Worm (Caenorhabditis elegans) whole organism, young adult: ENCODE measurements around the gene C39E9.8.

Experiments
- B0019.2 ChIP-seq: fragments of 200-800 bp; sonication (Bioruptor generic); conservative IDR thresholded peaks from 2 replicates; pipeline ENCODE4 v1.3.6; 2022; ENCODE audit warnings: missing genetic modification reagents, missing genetic modification characterization, missing compliant biosample characterization
- B0336.3 ChIP-seq: fragments of 200-800 bp; sonication (Bioruptor generic); IDR thresholded peaks from 2 replicates; pipeline ENCODE4 v1.3.6; 2022; ENCODE audit warnings: missing genetic modification characterization, missing compliant biosample characterization
- C17E4.6 ChIP-seq: fragments of 200-800 bp; sonication (Bioruptor generic); IDR thresholded peaks from 2 replicates; pipeline ENCODE4 v1.3.6; 2022; ENCODE audit warnings: missing genetic modification reagents, missing genetic modification characterization, missing compliant biosample characterization
- F10E7.11 ChIP-seq: sonication (generic microtip); optimal IDR thresholded peaks from 2 replicates; lab custom pipeline; 2017; ENCODE audit warnings: mild to moderate bottlenecking, missing genetic modification characterization, moderate library complexity, missing compliant biosample characterization
- F23B12.7 ChIP-seq: sonication (generic microtip); optimal IDR thresholded peaks from 2 replicates; lab custom pipeline; 2017; ENCODE audit warnings: missing genetic modification characterization, mild to moderate bottlenecking, missing compliant biosample characterization, antibody characterized with exemption, moderate library complexity; ENCODE audit not compliant: insufficient read depth
- F33H1.4 ChIP-seq: fragments of 200-800 bp; sonication (Bioruptor generic); IDR thresholded peaks from 2 replicates; pipeline ENCODE4 v1.3.6; 2022; ENCODE audit warnings: missing genetic modification reagents, missing genetic modification characterization, missing compliant biosample characterization
- F39B2.1 ChIP-seq: fragments of 200-800 bp; sonication (Bioruptor generic); IDR thresholded peaks from 2 replicates; pipeline ENCODE4 v1.3.6; 2022; ENCODE audit warnings: missing genetic modification reagents, missing genetic modification characterization, missing compliant biosample characterization
- F52B5.7 ChIP-seq: sonication (generic microtip); optimal IDR thresholded peaks from 2 replicates; lab custom pipeline; 2016; ENCODE audit warnings: mild to moderate bottlenecking, missing genetic modification characterization, missing compliant biosample characterization
- F55B11.4 ChIP-seq: sonication (generic microtip); optimal IDR thresholded peaks from 2 replicates; lab custom pipeline; 2016; ENCODE audit warnings: missing compliant biosample characterization, missing genetic modification characterization, borderline replicate concordance; ENCODE audit not compliant: insufficient read depth
- F57C9.4 ChIP-seq: sonication (generic microtip); optimal IDR thresholded peaks from 2 replicates; lab custom pipeline; 2017; ENCODE audit warnings: mild to moderate bottlenecking, missing genetic modification characterization, missing compliant biosample characterization
- T07F8.4 ChIP-seq: sonication (generic microtip); optimal IDR thresholded peaks from 2 replicates; lab custom pipeline; 2016; ENCODE audit warnings: mild to moderate bottlenecking, missing genetic modification characterization, moderate library complexity, missing compliant biosample characterization
- Y53F4B.3 ChIP-seq: fragments of 200-800 bp; sonication (Bioruptor generic); IDR thresholded peaks from 2 replicates; pipeline ENCODE4 v1.3.6; 2022; ENCODE audit warnings: missing genetic modification reagents, missing genetic modification characterization, missing compliant biosample characterization
- Y67H2A.10 ChIP-seq: fragments of 200-800 bp; sonication (Bioruptor generic); conservative IDR thresholded peaks from 2 replicates; pipeline ENCODE4 v1.3.6; 2022; ENCODE audit warnings: missing genetic modification reagents, missing genetic modification characterization, missing compliant biosample characterization
- Y95B8A.8 ChIP-seq: fragments of 200-800 bp; sonication (Bioruptor generic); IDR thresholded peaks from 2 replicates; pipeline ENCODE4 v1.3.6; 2022; ENCODE audit warnings: missing genetic modification reagents, missing genetic modification characterization, missing compliant biosample characterization
- ama-1 ChIP-seq, 3 experiments: fragments of 150-350 bp in 1 of 3; sonication (generic microtip) in 2 of 3; optimal IDR thresholded peaks; 2 replicates each; lab custom pipeline; 2014 to 2018; ENCODE audit warnings: missing biosample characterization in 2 of 3, missing genetic modification characterization in 2 of 3, missing genetic modification reagents in 2 of 3
- athp-1 ChIP-seq: sonication (generic microtip); optimal IDR thresholded peaks from 2 replicates; lab custom pipeline; 2017; ENCODE audit warnings: mild to moderate bottlenecking, missing genetic modification characterization, missing compliant biosample characterization
- attf-5 ChIP-seq: fragments of 200-800 bp; sonication (Bioruptor generic); optimal IDR thresholded peaks from 2 replicates; lab custom pipeline; 2018; ENCODE audit warnings: mild to moderate bottlenecking, missing genetic modification characterization, missing compliant biosample characterization
- bed-2 ChIP-seq: fragments of 200-800 bp; sonication (Bioruptor generic); IDR thresholded peaks from 2 replicates; pipeline ENCODE4 v1.3.6; 2022; ENCODE audit warnings: missing genetic modification reagents, missing genetic modification characterization, missing compliant biosample characterization
- ccch-3 ChIP-seq: fragments of 200-800 bp; sonication (Bioruptor generic); optimal IDR thresholded peaks from 2 replicates; lab custom pipeline; 2018; ENCODE audit warnings: mild to moderate bottlenecking, missing genetic modification characterization, missing compliant biosample characterization
- cebp-1 ChIP-seq, 2 experiments: fragments of 200-800 bp in 1 of 2; sonication (Bioruptor generic) in 1 of 2; sonication (generic microtip) in 1 of 2; IDR thresholded peaks in 1 of 2; optimal IDR thresholded peaks in 1 of 2; 2 replicates each; pipeline versions ENCODE4 v1.3.6 to Lab custom; 2017 to 2022; ENCODE audit warnings: missing compliant biosample characterization in 2 of 2, missing genetic modification characterization in 2 of 2, mild to moderate bottlenecking in 1 of 2, missing genetic modification reagents in 1 of 2, moderate library complexity in 1 of 2
- cebp-2 ChIP-seq: fragments of 200-800 bp; sonication (Bioruptor generic); IDR thresholded peaks from 2 replicates; pipeline ENCODE4 v1.3.6; 2022; ENCODE audit warnings: missing genetic modification characterization, missing compliant biosample characterization
- ceh-40 ChIP-seq: fragments of 200-800 bp; sonication (Bioruptor generic); IDR thresholded peaks from 2 replicates; pipeline ENCODE4 v1.3.6; 2022; ENCODE audit warnings: missing genetic modification characterization, missing compliant biosample characterization
- chd-7 ChIP-seq: sonication (generic microtip); optimal IDR thresholded peaks from 2 replicates; lab custom pipeline; 2016; ENCODE audit warnings: mild to moderate bottlenecking, missing genetic modification characterization, moderate library complexity, missing compliant biosample characterization
- dpff-1 ChIP-seq: sonication (generic microtip); optimal IDR thresholded peaks from 2 replicates; lab custom pipeline; 2017; ENCODE audit warnings: mild to moderate bottlenecking, missing genetic modification characterization, missing compliant biosample characterization
- him-1 ChIP-seq: sonication (generic microtip); optimal IDR thresholded peaks from 2 replicates; lab custom pipeline; 2016; ENCODE audit warnings: missing genotype, missing genetic modification reagents, missing genetic modification characterization, missing compliant biosample characterization
- hlh-12 ChIP-seq: sonication (generic microtip); optimal IDR thresholded peaks from 2 replicates; lab custom pipeline; 2016; ENCODE audit warnings: missing genetic modification characterization, missing compliant biosample characterization
- hmg-1.2 ChIP-seq: fragments of 200-800 bp; sonication (Bioruptor generic); IDR thresholded peaks from 2 replicates; pipeline ENCODE4 v1.3.6; 2022; ENCODE audit warnings: missing genetic modification reagents, missing genetic modification characterization, missing compliant biosample characterization
- lag-1 ChIP-seq: fragments of 200-800 bp; sonication (Bioruptor generic); IDR thresholded peaks from 2 replicates; pipeline ENCODE4 v1.3.6; 2022; ENCODE audit warnings: missing genetic modification reagents, missing genetic modification characterization, missing compliant biosample characterization
- lin-26 ChIP-seq: fragments of 200-800 bp; sonication (Bioruptor generic); IDR thresholded peaks from 2 replicates; pipeline ENCODE4 v1.3.6; 2022; ENCODE audit warnings: missing genetic modification reagents, missing genetic modification characterization, missing compliant biosample characterization
- lin-40 ChIP-seq: sonication (generic microtip); optimal IDR thresholded peaks from 2 replicates; lab custom pipeline; 2016; ENCODE audit warnings: missing genetic modification characterization, mild to moderate bottlenecking, missing compliant biosample characterization, missing genotype, missing genetic modification reagents
- lir-1 ChIP-seq: fragments of 200-800 bp; sonication (Bioruptor generic); conservative IDR thresholded peaks from 2 replicates; pipeline ENCODE4 v1.3.6; 2022; ENCODE audit warnings: missing genetic modification reagents, missing genetic modification characterization, missing compliant biosample characterization
- madf-3 ChIP-seq: fragments of 200-800 bp; sonication (Bioruptor generic); IDR thresholded peaks from 2 replicates; pipeline ENCODE4 v1.3.6; 2022; ENCODE audit warnings: missing genetic modification reagents, missing genetic modification characterization, missing compliant biosample characterization
- madf-8 ChIP-seq: fragments of 200-800 bp; sonication (Bioruptor generic); conservative IDR thresholded peaks from 2 replicates; pipeline ENCODE4 v1.3.6; 2022; ENCODE audit warnings: missing genetic modification reagents, missing genetic modification characterization, missing compliant biosample characterization
- mcd-1 ChIP-seq: fragments of 200-800 bp; sonication (Bioruptor generic); IDR thresholded peaks from 2 replicates; pipeline ENCODE4 v1.3.6; 2022; ENCODE audit warnings: missing genetic modification reagents, missing genetic modification characterization, missing compliant biosample characterization
- mes-4 ChIP-seq: sonication (generic microtip); optimal IDR thresholded peaks from 2 replicates; lab custom pipeline; 2016; ENCODE audit warnings: missing genotype, missing genetic modification characterization, missing compliant biosample characterization
- mxl-1 ChIP-seq: sonication (generic microtip); optimal IDR thresholded peaks from 2 replicates; lab custom pipeline; 2016; ENCODE audit warnings: missing genetic modification characterization, missing compliant biosample characterization
- nfya-2 ChIP-seq: fragments of 200-800 bp; sonication (Bioruptor generic); IDR thresholded peaks from 2 replicates; pipeline ENCODE4 v1.3.6; 2022; ENCODE audit warnings: missing genetic modification reagents, missing genetic modification characterization, missing compliant biosample characterization
- nfyb-1 ChIP-seq: fragments of 200-800 bp; sonication (Bioruptor generic); IDR thresholded peaks from 2 replicates; pipeline ENCODE4 v1.3.6; 2022; ENCODE audit warnings: missing genetic modification reagents, missing genetic modification characterization, missing compliant biosample characterization
- nhr-80 ChIP-seq: sonication (generic microtip); optimal IDR thresholded peaks from 2 replicates; lab custom pipeline; 2016; ENCODE audit warnings: missing genetic modification characterization, missing compliant biosample characterization
- pbrm-1 ChIP-seq: fragments of 200-800 bp; sonication (Bioruptor generic); IDR thresholded peaks from 2 replicates; pipeline ENCODE4 v1.3.6; 2022; ENCODE audit warnings: missing genetic modification reagents, missing genetic modification characterization, missing compliant biosample characterization
- rcor-1 ChIP-seq: fragments of 200-800 bp; sonication (Bioruptor generic); IDR thresholded peaks from 2 replicates; pipeline ENCODE4 v1.3.6; 2022; ENCODE audit warnings: missing genetic modification reagents, missing genetic modification characterization, missing compliant biosample characterization
- repo-1 ChIP-seq: sonication (generic microtip); optimal IDR thresholded peaks from 2 replicates; lab custom pipeline; 2017; ENCODE audit warnings: mild to moderate bottlenecking, missing genetic modification characterization, missing compliant biosample characterization
- sdz-38 ChIP-seq: sonication (generic microtip); optimal IDR thresholded peaks from 2 replicates; lab custom pipeline; 2016; ENCODE audit warnings: missing genotype, missing genetic modification characterization, missing compliant biosample characterization
- snpc-1.1 ChIP-seq: sonication (generic microtip); optimal IDR thresholded peaks from 2 replicates; lab custom pipeline; 2017; ENCODE audit warnings: missing genetic modification characterization, mild to moderate bottlenecking, missing compliant biosample characterization, antibody characterized with exemption, moderate library complexity, missing genotype, missing genetic modification reagents; ENCODE audit not compliant: insufficient read depth
- somi-1 ChIP-seq: fragments of 200-800 bp; sonication (Bioruptor generic); optimal IDR thresholded peaks from 2 replicates; lab custom pipeline; 2018; ENCODE audit warnings: mild to moderate bottlenecking, missing genetic modification characterization, missing compliant biosample characterization
- tbx-9 ChIP-seq: sonication (generic microtip); optimal IDR thresholded peaks from 2 replicates; lab custom pipeline; 2016; ENCODE audit warnings: borderline replicate concordance, missing genetic modification characterization, inconsistent platforms, missing compliant biosample characterization
- zim-3 ChIP-seq: sonication (generic microtip); optimal IDR thresholded peaks from 2 replicates; lab custom pipeline; 2017; ENCODE audit warnings: mild to moderate bottlenecking, missing genetic modification characterization, moderate library complexity, missing compliant biosample characterization
- ztf-25 ChIP-seq: fragments of 200-800 bp; sonication (Bioruptor generic); IDR thresholded peaks from 2 replicates; pipeline ENCODE4 v1.3.6; 2022; ENCODE audit warnings: missing genetic modification reagents, missing genetic modification characterization, missing compliant biosample characterization
- ztf-3 ChIP-seq: fragments of 200-800 bp; sonication (Bioruptor generic); optimal IDR thresholded peaks from 2 replicates; lab custom pipeline; 2018; ENCODE audit warnings: mild to moderate bottlenecking, missing genetic modification characterization, missing compliant biosample characterization

Gene C39E9.8

ce11 chrIV:13098652-13099051 lies 19.4 kb downstream of the C39E9.8 start, which contains the start of the genes dli-1, tin-9.2 and exos-4.1:
TSS of gene dli-1 (minus strand) at chrIV:13098792.
TSS of gene tin-9.2 (plus strand) at chrIV:13098995.
TSS of gene exos-4.1 (plus strand) at chrIV:13098999.
- TF ChIP-seq F57C9.4 (tag; lab: Kevin White, UChicago): no peak
- no peak for TF ChIP-seq Y67H2A.10
- no peak for TF ChIP-seq ccch-3
- no peak for TF ChIP-seq zim-3 (tag; lab: Kevin White, UChicago)
- TF ChIP-seq cebp-1 (GFP tag; IDR thresholded peaks at IDR 0.05; lab: Robert Waterston, UW): no peak
- peak; percentile 77 for TF ChIP-seq cebp-1 (tag; optimal IDR thresholded peaks at IDR 0.05; lab: Kevin White, UChicago)
- no peak for TF ChIP-seq Y53F4B.3 (GFP tag; lab: Robert Waterston, UW)
- no peak for TF ChIP-seq lin-26
- no peak for TF ChIP-seq sdz-38 (tag; lab: Kevin White, UChicago)
- TF ChIP-seq B0019.2: no peak
- peak; percentile 80 for TF ChIP-seq attf-5
- peak; percentile 63 for TF ChIP-seq lin-40 (tag; lab: Kevin White, UChicago)
- TF ChIP-seq ztf-25 (GFP tag; lab: Robert Waterston, UW): no peak
- TF ChIP-seq rcor-1 (GFP tag; lab: Robert Waterston, UW): peak; percentile 41; the same call in 1 of the 2 replicates
- TF ChIP-seq F39B2.1 (GFP tag; lab: Robert Waterston, UW): no peak
- no peak for TF ChIP-seq repo-1 (tag; lab: Kevin White, UChicago)
- peak; percentile 75 for TF ChIP-seq F33H1.4
- TF ChIP-seq Y95B8A.8 (GFP tag; lab: Robert Waterston, UW): no peak
- TF ChIP-seq ama-1 (optimal IDR thresholded peaks at IDR 0.05; lab: Kevin White, UChicago): no peak
- no peak for TF ChIP-seq ama-1 (GFP tag; optimal IDR thresholded peaks at IDR 0.05; lab: Kevin White, UChicago)
- TF ChIP-seq hmg-1.2 (GFP tag; lab: Robert Waterston, UW): peak; percentile 98
- no peak for TF ChIP-seq snpc-1.1 (tag; lab: Kevin White, UChicago)
- no peak for TF ChIP-seq F10E7.11 (tag; lab: Kevin White, UChicago)
- no peak for TF ChIP-seq mxl-1 (tag; lab: Kevin White, UChicago)
- no peak for TF ChIP-seq athp-1
- TF ChIP-seq him-1 (tag; lab: Kevin White, UChicago): no peak
- TF ChIP-seq madf-3 (GFP tag; lab: Robert Waterston, UW): no peak
- TF ChIP-seq dpff-1 (tag; lab: Kevin White, UChicago): no peak
- TF ChIP-seq somi-1 (GFP tag; lab: Kevin White, UChicago): no peak
- TF ChIP-seq pbrm-1 (GFP tag; lab: Robert Waterston, UW): peak; percentile 38; the same call in 1 of the 2 replicates
- 0 out of 2 replicates have a peak, but pooled peaks have one; percentile 36 for TF ChIP-seq nfyb-1 (GFP tag; lab: Robert Waterston, UW)
- TF ChIP-seq mes-4 (tag; lab: Kevin White, UChicago): no peak
- TF ChIP-seq nhr-80 (tag; lab: Kevin White, UChicago): no peak
- TF ChIP-seq lag-1 (GFP tag; lab: Robert Waterston, UW): no peak
- TF ChIP-seq cebp-2 (GFP tag; lab: Robert Waterston, UW): no peak
- no peak for TF ChIP-seq lir-1
- TF ChIP-seq ztf-3 (GFP tag; lab: Kevin White, UChicago): no peak
- TF ChIP-seq T07F8.4 (tag; lab: Kevin White, UChicago): no peak
- TF ChIP-seq tbx-9 (tag; lab: Kevin White, UChicago): no peak
- no peak for TF ChIP-seq ceh-40
- no peak for TF ChIP-seq B0336.3
- TF ChIP-seq C17E4.6 (GFP tag; lab: Robert Waterston, UW): no peak
- no peak for TF ChIP-seq F55B11.4 (tag; lab: Kevin White, UChicago)
- TF ChIP-seq chd-7 (tag; lab: Kevin White, UChicago): no peak
- TF ChIP-seq hlh-12 (tag; lab: Kevin White, UChicago): no peak
- no peak for TF ChIP-seq nfya-2 (GFP tag; lab: Robert Waterston, UW)
- TF ChIP-seq F23B12.7: peak; percentile 84
- TF ChIP-seq F52B5.7 (tag; lab: Kevin White, UChicago): no peak
- TF ChIP-seq mcd-1 (GFP tag; lab: Robert Waterston, UW): peak; percentile 77
- no peak for TF ChIP-seq bed-2 (GFP tag; lab: Robert Waterston, UW)
- TF ChIP-seq madf-8 (GFP tag; lab: Robert Waterston, UW): 0 out of 2 replicates have a peak, but pooled peaks have one; percentile 4
